Fruit fly (Drosophila melanogaster) whole organism, embryonic: ENCODE results near the gene twf.

Experiments
- Atf3 ChIP-seq: fragments of 200-800 bp; sonication (Bioruptor generic); optimal IDR thresholded peaks from 3 replicates; lab custom pipeline; 2016; ENCODE audit warnings: missing biosample characterization, missing genetic modification characterization
- B-H2 ChIP-seq: fragments of 200-800 bp; sonication (Bioruptor generic); optimal IDR thresholded peaks from 2 replicates; lab custom pipeline; 2018; ENCODE audit warnings: missing biosample characterization, mild to moderate bottlenecking, missing genetic modification characterization
- CG10366 ChIP-seq: fragments of 200-800 bp; sonication (Bioruptor generic); IDR thresholded peaks from 2 replicates; pipeline ENCODE4 v1.3.6; 2022; ENCODE audit warnings: missing biosample characterization, missing genetic modification characterization
- CG10543 ChIP-seq: fragments of 200-800 bp; sonication (Bioruptor generic); optimal IDR thresholded peaks from 3 replicates; lab custom pipeline; 2017; ENCODE audit warnings: missing biosample characterization, mild to moderate bottlenecking, missing genetic modification characterization, moderate library complexity
- CG12236 ChIP-seq: fragments of 200-800 bp; sonication (Bioruptor generic); optimal IDR thresholded peaks from 2 replicates; lab custom pipeline; 2016; ENCODE audit warnings: missing biosample characterization, missing genetic modification characterization
- CG12659 ChIP-seq: fragments of 200-800 bp; sonication (Bioruptor generic); optimal IDR thresholded peaks from 3 replicates; lab custom pipeline; 2017; ENCODE audit warnings: mild to moderate bottlenecking, missing biosample characterization, missing genetic modification reagents, missing genetic modification characterization
- CG12769 ChIP-seq: fragments of 200-800 bp; sonication (Bioruptor generic); optimal IDR thresholded peaks from 2 replicates; lab custom pipeline; 2019; ENCODE audit warnings: missing biosample characterization, mild to moderate bottlenecking, missing genetic modification characterization, moderate library complexity
- CG14667 ChIP-seq: fragments of 200-800 bp; sonication (Bioruptor generic); IDR thresholded peaks from 2 replicates; pipeline ENCODE4 v1.3.6; 2022; ENCODE audit warnings: missing biosample characterization, missing genetic modification characterization
- CG18619 ChIP-seq: fragments of 200-800 bp; sonication (Bioruptor generic); optimal IDR thresholded peaks from 3 replicates; lab custom pipeline; 2017; ENCODE audit warnings: missing biosample characterization, mild to moderate bottlenecking, missing genetic modification characterization
- CG30020 ChIP-seq: fragments of 200-800 bp; optimal IDR thresholded peaks from 2 replicates; lab custom pipeline; 2019; ENCODE audit warnings: missing biosample characterization, mild to moderate bottlenecking, missing genetic modification characterization, moderate library complexity
- CG33557 ChIP-seq: fragments of 200-800 bp; sonication (Bioruptor generic); optimal IDR thresholded peaks from 2 replicates; lab custom pipeline; 2019; ENCODE audit warnings: missing biosample characterization, mild to moderate bottlenecking, missing genetic modification characterization, moderate library complexity
- CG34422 ChIP-seq: fragments of 200-800 bp; sonication (Bioruptor generic); IDR thresholded peaks from 3 replicates; pipeline ENCODE4 v1.3.6; 2022; ENCODE audit warnings: missing biosample characterization, missing genetic modification characterization
- CG3726 ChIP-seq: fragments of 200-800 bp; sonication (Bioruptor generic); IDR thresholded peaks from 3 replicates; pipeline ENCODE4, ENCODE4 v1.3.6; 2022; ENCODE audit warnings: missing biosample characterization, missing genetic modification characterization
- CG3838 ChIP-seq: fragments of 200-800 bp; sonication (Bioruptor generic); optimal IDR thresholded peaks from 3 replicates; lab custom pipeline; 2016; ENCODE audit warnings: missing biosample characterization, missing genetic modification characterization
- CG7839 ChIP-seq: fragments of 200-800 bp; sonication (Bioruptor generic); optimal IDR thresholded peaks from 3 replicates; lab custom pipeline; 2018; ENCODE audit warnings: missing biosample characterization, mild to moderate bottlenecking, missing genetic modification characterization, moderate library complexity
- CG8765 ChIP-seq: fragments of 200-800 bp; sonication (Bioruptor generic); IDR thresholded peaks from 2 replicates; pipeline ENCODE4 v1.3.6; 2022; ENCODE audit warnings: missing biosample characterization, missing genetic modification characterization
- CG8944 ChIP-seq: fragments of 200-800 bp; sonication (Bioruptor generic); optimal IDR thresholded peaks from 3 replicates; lab custom pipeline; 2016; ENCODE audit warnings: missing biosample characterization, missing genetic modification characterization
- CG9727 ChIP-seq: fragments of 200-800 bp; sonication (Bioruptor generic); optimal IDR thresholded peaks from 3 replicates; lab custom pipeline; 2017; ENCODE audit warnings: missing biosample characterization, mild to moderate bottlenecking, missing genetic modification characterization
- D ChIP-seq, 2 experiments: fragments of 200-800 bp in 1 of 2; fragments of >200 bp in 1 of 2; sonication (Bioruptor generic) in 1 of 2; optimal IDR thresholded peaks; 2 replicates in 1 of 2; 3 replicates in 1 of 2; lab custom pipeline; 2017; ENCODE audit warnings: mild to moderate bottlenecking in 1 of 2, missing biosample characterization in 1 of 2, missing genetic modification characterization in 1 of 2, missing genetic modification reagents in 1 of 2
- E2f2 ChIP-seq: fragments of 200-800 bp; sonication (Bioruptor generic); IDR thresholded peaks from 2 replicates; pipeline ENCODE4 v1.3.6; 2022; ENCODE audit warnings: missing biosample characterization, missing genetic modification characterization
- Eip74EF ChIP-seq, 2 experiments: fragments of 200-800 bp in 1 of 2; fragments of >200 bp in 1 of 2; sonication (Bioruptor generic) in 1 of 2; optimal IDR thresholded peaks; 2 replicates each; lab custom pipeline; 2017 to 2019; ENCODE audit warnings: missing biosample characterization in 2 of 2, missing genetic modification characterization in 2 of 2, mild to moderate bottlenecking in 1 of 2, moderate library complexity in 1 of 2
- GATAe ChIP-seq: fragments of 200-800 bp; sonication (Bioruptor generic); conservative IDR thresholded peaks from 2 replicates; pipeline ENCODE4 v1.3.6; 2022; ENCODE audit warnings: missing biosample characterization, missing genetic modification characterization
- HLH3B ChIP-seq: fragments of 200-800 bp; sonication (Bioruptor generic); IDR thresholded peaks from 2 replicates; pipeline ENCODE4 v1.3.6; 2022; ENCODE audit warnings: missing biosample characterization, missing genetic modification characterization
- Mad ChIP-seq: fragments of 200-800 bp; sonication (Bioruptor generic); optimal IDR thresholded peaks from 2 replicates; lab custom pipeline; 2016; ENCODE audit warnings: missing biosample characterization, missing genetic modification characterization
- Med ChIP-seq: fragments of 200-800 bp; sonication (Bioruptor generic); peaks from one replicate; lab custom pipeline; 2016; ENCODE audit warnings: missing biosample characterization, missing genetic modification characterization, mild to moderate bottlenecking, inconsistent platforms, moderate library complexity
- Meics ChIP-seq: fragments of 200-800 bp; sonication (Bioruptor generic); optimal IDR thresholded peaks from 2 replicates; lab custom pipeline; 2017; ENCODE audit warnings: missing biosample characterization, mild to moderate bottlenecking, missing genetic modification characterization
- NK7.1 ChIP-seq: fragments of 200-800 bp; sonication (Bioruptor generic); optimal IDR thresholded peaks from 3 replicates; lab custom pipeline; 2016; ENCODE audit warnings: missing biosample characterization, missing genetic modification characterization
- Oli ChIP-seq: fragments of 200-800 bp; sonication (Bioruptor generic); optimal IDR thresholded peaks from 2 replicates; lab custom pipeline; 2018; ENCODE audit warnings: missing biosample characterization, mild to moderate bottlenecking, missing genetic modification characterization, moderate library complexity
- ac ChIP-seq: fragments of 200-800 bp; sonication (Bioruptor generic); optimal IDR thresholded peaks from 3 replicates; lab custom pipeline; 2017; ENCODE audit warnings: missing biosample characterization, mild to moderate bottlenecking, missing genetic modification characterization
- amos ChIP-seq: fragments of 200-800 bp; sonication (Bioruptor generic); IDR thresholded peaks from 2 replicates; pipeline ENCODE4 v1.3.6; 2022; ENCODE audit warnings: missing biosample characterization, missing genetic modification characterization; ENCODE audit not compliant: partially characterized antibody
- ap ChIP-seq: fragments of 200-800 bp; sonication (Bioruptor generic); IDR thresholded peaks from 2 replicates; pipeline ENCODE4 v1.3.6; 2022; ENCODE audit warnings: missing biosample characterization, missing genetic modification characterization
- bsh ChIP-seq, 2 experiments: fragments of 200-800 bp; sonication (Bioruptor generic); optimal IDR thresholded peaks; 2 replicates each; lab custom pipeline; 2017 to 2018; ENCODE audit warnings: mild to moderate bottlenecking in 2 of 2, missing biosample characterization in 2 of 2, missing genetic modification characterization in 2 of 2, moderate library complexity in 1 of 2
- cg ChIP-seq: fragments of 200-800 bp; sonication (Bioruptor generic); optimal IDR thresholded peaks from 3 replicates; lab custom pipeline; 2019; ENCODE audit warnings: missing biosample characterization, mild to moderate bottlenecking, missing genetic modification characterization, moderate library complexity
- en ChIP-seq: fragments of 200-800 bp; sonication (Bioruptor generic); optimal IDR thresholded peaks from 2 replicates; lab custom pipeline; 2016; ENCODE audit warnings: missing biosample characterization, missing genetic modification characterization
- ham ChIP-seq: fragments of 200-800 bp; sonication (Bioruptor generic); IDR thresholded peaks from 2 replicates; pipeline ENCODE4 v1.3.6; 2022; ENCODE audit warnings: missing biosample characterization, missing genetic modification characterization
- her ChIP-seq: fragments of 200-800 bp; sonication (Bioruptor generic); optimal IDR thresholded peaks from 2 replicates; lab custom pipeline; 2016; ENCODE audit warnings: missing biosample characterization, missing genetic modification characterization
- inv ChIP-seq: fragments of 200-800 bp; sonication (Bioruptor generic); IDR thresholded peaks from 2 replicates; pipeline ENCODE4 v1.3.6; 2022; ENCODE audit warnings: missing biosample characterization, missing genetic modification characterization; ENCODE audit not compliant: partially characterized antibody
- jing ChIP-seq: fragments of 200-800 bp; sonication (Bioruptor generic); optimal IDR thresholded peaks from 2 replicates; lab custom pipeline; 2018; ENCODE audit warnings: missing biosample characterization, mild to moderate bottlenecking, missing genetic modification characterization
- kah ChIP-seq: fragments of 200-800 bp; sonication (Bioruptor generic); optimal IDR thresholded peaks from 2 replicates; lab custom pipeline; 2018; ENCODE audit warnings: missing biosample characterization, mild to moderate bottlenecking, missing genetic modification characterization
- lmd ChIP-seq: fragments of 200-800 bp; sonication (Bioruptor generic); IDR thresholded peaks from 2 replicates; pipeline ENCODE4 v1.3.6; 2022; ENCODE audit warnings: missing biosample characterization, missing genetic modification characterization
- nau ChIP-seq: fragments of 200-800 bp; sonication (Bioruptor generic); optimal IDR thresholded peaks from 3 replicates; lab custom pipeline; 2017; ENCODE audit warnings: missing biosample characterization, mild to moderate bottlenecking, missing genetic modification characterization, missing genetic modification reagents
- sc ChIP-seq, 3 experiments: fragments of >200 bp in 2 of 3; fragments of 200-800 bp in 1 of 3; sonication (Bioruptor generic) in 1 of 3; optimal IDR thresholded peaks; 2 replicates in 2 of 3; 3 replicates in 1 of 3; lab custom pipeline; 2017; ENCODE audit warnings: mild to moderate bottlenecking in 1 of 3, missing biosample characterization in 1 of 3, missing genetic modification characterization in 1 of 3, missing genetic modification reagents in 1 of 3
- sob ChIP-seq: fragments of 200-800 bp; sonication (Bioruptor generic); IDR thresholded peaks from 2 replicates; pipeline ENCODE4 v1.3.6; 2022; ENCODE audit warnings: missing biosample characterization, missing genetic modification characterization
- sug ChIP-seq: fragments of 200-800 bp; optimal IDR thresholded peaks from 2 replicates; lab custom pipeline; 2019; ENCODE audit warnings: missing biosample characterization, mild to moderate bottlenecking, missing genetic modification characterization, moderate library complexity
- twi ChIP-seq: fragments of 200-800 bp; optimal IDR thresholded peaks from 2 replicates; lab custom pipeline; 2019; ENCODE audit warnings: missing biosample characterization, mild to moderate bottlenecking, missing genetic modification characterization, moderate library complexity
- unpg ChIP-seq: fragments of 200-800 bp; sonication (Bioruptor generic); optimal IDR thresholded peaks from 3 replicates; lab custom pipeline; 2018; ENCODE audit warnings: missing biosample characterization, mild to moderate bottlenecking, missing genetic modification characterization, moderate library complexity
- vfl ChIP-seq: fragments of 200-800 bp; sonication (Bioruptor generic); optimal IDR thresholded peaks from 2 replicates; lab custom pipeline; 2016; ENCODE audit warnings: missing biosample characterization, missing genetic modification characterization
- wek ChIP-seq: fragments of 200-800 bp; sonication (Bioruptor generic); optimal IDR thresholded peaks from 3 replicates; lab custom pipeline; 2018; ENCODE audit warnings: missing biosample characterization, mild to moderate bottlenecking, missing genetic modification characterization, moderate library complexity

The twf gene

DNA sequence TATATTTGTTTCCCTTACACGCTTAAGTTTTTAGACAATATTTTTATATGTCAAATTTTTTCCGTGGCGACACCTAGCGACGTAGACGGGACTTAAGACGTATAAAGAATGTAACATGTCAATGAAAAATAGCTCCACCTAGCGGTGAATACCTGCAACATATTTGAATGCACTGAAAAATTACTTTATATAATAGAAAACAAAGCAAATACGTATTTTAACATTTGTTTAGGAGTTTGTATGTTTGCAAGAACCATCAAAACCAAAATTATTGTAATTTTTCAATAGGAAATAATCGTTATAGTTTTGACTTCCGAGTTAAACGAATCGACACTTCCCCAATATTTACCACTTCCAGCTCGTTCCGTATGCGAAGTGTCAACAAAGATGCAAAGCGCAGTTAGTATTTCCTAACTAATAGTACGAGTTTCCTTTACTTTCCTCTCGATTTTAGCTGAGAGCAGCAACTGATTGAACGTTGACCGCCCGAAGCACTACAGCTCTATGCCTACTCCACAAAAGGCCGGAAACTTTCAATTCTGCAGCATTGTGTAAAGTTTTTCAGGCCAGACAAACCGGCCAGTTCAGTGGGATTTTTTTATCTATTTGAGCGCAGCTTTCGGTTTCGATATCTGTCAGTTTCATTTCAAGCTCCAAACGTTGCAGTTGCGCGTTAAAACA, 33.4 kb upstream of the twf start, which contains the start of gene Npc2b (continued):
- TF ChIP-seq unpg (GFP tag; lab: Kevin White, UChicago) (peak; percentile 58), kah (GFP tag; lab: Kevin White, UChicago) (no peak), CG12659 (peak; percentile 34), bsh (GFP tag; optimal IDR thresholded peaks at IDR 0.05; lab: Kevin White, UChicago) (peak; percentile 0 to 48), CG7839 (tag; lab: Kevin White, UChicago) (peak; percentile 54), sob (GFP tag; lab: Robert Waterston, UW) (peak; percentile 39; the same call in 1 of the 2 replicates), Meics (peak; percentile 57), lmd (peak; percentile 40; the same call in 1 of the 2 replicates), HLH3B (0 out of 2 replicates have a peak, but pooled peaks have one; percentile 34), sc (optimal IDR thresholded peaks at IDR 0.05; lab: Kevin White, UChicago) (no peak), sc (GFP tag; optimal IDR thresholded peaks at IDR 0.05; lab: Kevin White, UChicago) (peak; percentile 14), vfl (GFP tag; lab: Kevin White, UChicago) (peak; percentile 20), CG10366 (GFP tag; lab: Robert Waterston, UW) (peak; percentile 65), Oli (tag; lab: Kevin White, UChicago) (peak; percentile 27), CG30020 (no peak), CG12236 (GFP tag; lab: Kevin White, UChicago) (peak; percentile 9), NK7.1 (GFP tag; lab: Kevin White, UChicago) (peak; percentile 32), ac (GFP tag; lab: Kevin White, UChicago) (no peak), amos (peak; percentile 80), sug (tag; lab: Kevin White, UChicago) (peak; percentile 61), Atf3 (GFP tag; lab: Kevin White, UChicago) (peak; percentile 49), twi (tag; lab: Kevin White, UChicago) (peak; percentile 2), jing (GFP tag; lab: Kevin White, UChicago) (no peak), inv (GFP tag; lab: Robert Waterston, UW) (peak; percentile 44), en (GFP tag; lab: Kevin White, UChicago) (peak; percentile 54), CG14667 (GFP tag; lab: Robert Waterston, UW) (peak; percentile 26; the same call in 1 of the 2 replicates), nau (GFP tag; lab: Kevin White, UChicago) (peak; percentile 29), ham (GFP tag; lab: Robert Waterston, UW) (no peak), wek (GFP tag; lab: Kevin White, UChicago) (peak; percentile 11), her (GFP tag; lab: Kevin White, UChicago) (peak; percentile 25), CG3726 (GFP tag; lab: Robert Waterston, UW) (no peak), D (optimal IDR thresholded peaks at IDR 0.05; lab: Kevin White, UChicago) (no peak), D (GFP tag; optimal IDR thresholded peaks at IDR 0.05; lab: Kevin White, UChicago) (peak; percentile 26), cg (GFP tag; lab: Kevin White, UChicago) (no peak), CG3838 (GFP tag; lab: Kevin White, UChicago) (peak; percentile 17), CG10543 (peak; percentile 17), CG34422 (GFP tag; lab: Robert Waterston, UW) (peak; percentile 79), CG33557 (GFP tag; lab: Kevin White, UChicago) (peak; percentile 30), Mad (GFP tag; lab: Kevin White, UChicago) (peak; percentile 57), B-H2 (GFP tag; lab: Kevin White, UChicago) (peak; percentile 26), ap (GFP tag; lab: Robert Waterston, UW) (no peak), CG12769 (tag; lab: Kevin White, UChicago) (peak; percentile 23), CG8765 (no peak), CG18619 (peak; percentile 21), Med (peak; percentile 92), CG8944 (GFP tag; lab: Kevin White, UChicago) (peak; percentile 62), GATAe (GFP tag; lab: Robert Waterston, UW) (no peak), E2f2 (peak; percentile 39), Eip74EF (GFP tag; optimal IDR thresholded peaks at IDR 0.05; lab: Kevin White, UChicago) (peak in 1 of 2 experiments; percentile 55), CG9727 (GFP tag; lab: Kevin White, UChicago) (peak; percentile 55)
